Fruit fly (Drosophila melanogaster): ENCODE data around the gene CG6418.

Gene CG6418

dm6 chr3L:10848712-10849377 lies 30.0 kb downstream of the CG6418 start:
- TF ChIP-seq Dif (GFP tag; optimal IDR thresholded peaks at IDR 0.05; ENCODE audit: partially characterized antibody): no peak
- no peak for TF ChIP-seq usp (GFP tag; optimal IDR thresholded peaks at IDR 0.05)
- TF ChIP-seq Hnf4 (GFP tag; optimal IDR thresholded peaks at IDR 0.05): no peak
- TF ChIP-seq CG32264 (GFP tag; optimal IDR thresholded peaks at IDR 0.05): no peak
- no peak for TF ChIP-seq CrebA (GFP tag; optimal IDR thresholded peaks at IDR 0.05; ENCODE audit: borderline replicate concordance)
- no peak for TF ChIP-seq Sp1 (GFP tag; optimal IDR thresholded peaks at IDR 0.05)
- no peak for TF ChIP-seq Hr78 (GFP tag; optimal IDR thresholded peaks at IDR 0.05)
- no peak for TF ChIP-seq HLH106 (tag; optimal IDR thresholded peaks at IDR 0.05)
- no peak for TF ChIP-seq dmrt93B (GFP tag; optimal IDR thresholded peaks at IDR 0.05)
- no peak for TF ChIP-seq Dfd (GFP tag; optimal IDR thresholded peaks at IDR 0.05)
- TF ChIP-seq woc (GFP tag; optimal IDR thresholded peaks at IDR 0.05): no peak
- TF ChIP-seq CG9705 (GFP tag; optimal IDR thresholded peaks at IDR 0.05): no peak
- TF ChIP-seq Jra (GFP tag; optimal IDR thresholded peaks at IDR 0.05): no peak
- TF ChIP-seq Rel (GFP tag; optimal IDR thresholded peaks at IDR 0.05): no peak
- no peak for TF ChIP-seq Rel (tag; optimal IDR thresholded peaks at IDR 0.05)
- no peak for TF ChIP-seq N (GFP tag; optimal IDR thresholded peaks at IDR 0.05)
- TF ChIP-seq ey (GFP tag; optimal IDR thresholded peaks at IDR 0.05): no peak
- TF ChIP-seq fru (GFP tag; optimal IDR thresholded peaks at IDR 0.05): no peak
- no peak for TF ChIP-seq dsf (GFP tag; optimal IDR thresholded peaks at IDR 0.05; ENCODE audit: borderline replicate concordance)

DNA sequence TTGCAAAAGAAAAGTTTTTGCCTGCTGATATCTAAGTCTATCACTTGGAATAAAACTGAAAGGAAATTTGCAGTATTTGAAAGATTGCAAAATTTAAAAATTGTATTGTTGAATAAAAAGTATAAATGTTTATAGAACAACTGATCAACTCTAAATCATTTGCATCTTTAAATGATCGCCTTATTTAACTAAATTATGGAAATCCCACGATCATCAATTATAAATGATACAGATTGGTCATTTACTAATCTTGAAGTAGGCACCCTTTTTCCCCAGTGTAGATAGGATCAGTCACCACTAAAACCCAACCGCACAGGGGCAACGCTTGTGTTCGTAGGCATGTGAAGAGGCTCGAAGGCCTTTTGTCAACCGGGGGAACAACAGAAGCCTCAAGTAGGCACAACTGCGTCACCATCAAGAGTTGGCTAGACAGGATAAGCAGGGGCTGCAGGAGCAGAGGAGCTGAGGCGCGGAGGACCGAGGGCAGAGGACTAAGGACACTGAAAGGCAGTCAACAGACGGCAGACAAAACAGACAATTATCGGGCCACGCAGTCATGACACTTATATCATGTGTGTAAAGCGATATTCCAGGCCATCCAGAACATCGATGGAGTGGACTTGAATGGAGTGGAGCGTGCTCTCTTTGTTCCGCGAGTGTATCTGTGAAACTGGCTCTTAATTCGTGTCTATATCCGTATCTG lies 30.9 kb downstream of the CG6418 start:
- TF ChIP-seq lola (GFP tag; optimal IDR thresholded peaks at IDR 0.05) (no peak), sage (GFP tag; optimal IDR thresholded peaks at IDR 0.05) (no peak), sv (GFP tag; optimal IDR thresholded peaks at IDR 0.05) (peak; percentile 14), CrebA (GFP tag; optimal IDR thresholded peaks at IDR 0.05; ENCODE audit: borderline replicate concordance) (no peak), psq (GFP tag; optimal IDR thresholded peaks at IDR 0.05) (no peak), OdsH (GFP tag; optimal IDR thresholded peaks at IDR 0.05) (no peak), Dfd (GFP tag; optimal IDR thresholded peaks at IDR 0.05) (no peak), Abd-B (GFP tag; optimal IDR thresholded peaks at IDR 0.05) (no peak), rgr (GFP tag; optimal IDR thresholded peaks at IDR 0.05) (peak; percentile 15), dmrt93B (GFP tag; optimal IDR thresholded peaks at IDR 0.05) (no peak), Myc (optimal IDR thresholded peaks at IDR 0.05) (no peak), Hr78 (GFP tag; optimal IDR thresholded peaks at IDR 0.05) (no peak), Mio (GFP tag; optimal IDR thresholded peaks at IDR 0.05) (no peak), brk (GFP tag; optimal IDR thresholded peaks at IDR 0.05) (no peak), ey (GFP tag; optimal IDR thresholded peaks at IDR 0.05) (no peak), fru (GFP tag; optimal IDR thresholded peaks at IDR 0.05) (no peak), dsf (GFP tag; optimal IDR thresholded peaks at IDR 0.05; ENCODE audit: borderline replicate concordance) (no peak), CG32264 (GFP tag; optimal IDR thresholded peaks at IDR 0.05) (no peak), h (GFP tag; optimal IDR thresholded peaks at IDR 0.05) (no peak), br (GFP tag; optimal IDR thresholded peaks at IDR 0.05) (no peak), Vsx2 (GFP tag; optimal IDR thresholded peaks at IDR 0.05; ENCODE audit: partially characterized antibody) (no peak), CG9705 (GFP tag; optimal IDR thresholded peaks at IDR 0.05) (no peak), Hr83 (GFP tag; optimal IDR thresholded peaks at IDR 0.05; ENCODE audit: poor library complexity, severe bottlenecking) (no peak), foxo (GFP tag; optimal IDR thresholded peaks at IDR 0.05) (peak in 1 of 2 experiments; percentile 8), usp (GFP tag; optimal IDR thresholded peaks at IDR 0.05) (no peak), Dif (GFP tag; optimal IDR thresholded peaks at IDR 0.05; ENCODE audit: partially characterized antibody) (no peak)

DNA sequence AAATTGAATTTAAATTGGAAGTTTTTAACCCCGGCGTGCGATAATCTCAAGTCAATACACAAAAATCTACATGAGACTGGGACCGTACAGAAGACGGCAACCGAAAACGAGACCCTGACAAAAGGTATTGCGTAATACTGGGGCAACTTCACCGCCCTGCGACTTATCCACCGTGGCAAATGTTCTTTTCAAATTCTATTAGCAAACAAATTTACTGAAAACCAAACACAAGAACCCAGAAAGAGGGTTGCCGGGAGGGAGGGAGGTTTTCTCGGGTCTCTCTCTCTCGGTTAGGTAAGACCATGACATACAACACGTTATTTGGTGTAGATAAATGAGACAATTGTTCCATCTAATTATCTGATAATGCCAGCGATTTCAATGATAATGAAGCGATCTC lies 33.1 kb downstream of the CG6418 start:
- TF ChIP-seq CG9705 (GFP tag; optimal IDR thresholded peaks at IDR 0.05): no peak
- TF ChIP-seq Dif (GFP tag; optimal IDR thresholded peaks at IDR 0.05; ENCODE audit: partially characterized antibody): no peak
- TF ChIP-seq Mio (GFP tag; optimal IDR thresholded peaks at IDR 0.05): no peak
- TF ChIP-seq Sp1 (GFP tag; optimal IDR thresholded peaks at IDR 0.05): no peak
- no peak for TF ChIP-seq h (GFP tag; optimal IDR thresholded peaks at IDR 0.05)
- no peak for TF ChIP-seq tai (GFP tag; optimal IDR thresholded peaks at IDR 0.05)
- TF ChIP-seq Myc (optimal IDR thresholded peaks at IDR 0.05): no peak
- no peak for TF ChIP-seq lola (GFP tag; optimal IDR thresholded peaks at IDR 0.05)
- TF ChIP-seq sv (GFP tag; optimal IDR thresholded peaks at IDR 0.05): no peak

Data from whole organism, wandering third instar larva.